Fruit fly (Drosophila melanogaster): Measurements from ENCODE around the gene eIF2D.

DNA sequence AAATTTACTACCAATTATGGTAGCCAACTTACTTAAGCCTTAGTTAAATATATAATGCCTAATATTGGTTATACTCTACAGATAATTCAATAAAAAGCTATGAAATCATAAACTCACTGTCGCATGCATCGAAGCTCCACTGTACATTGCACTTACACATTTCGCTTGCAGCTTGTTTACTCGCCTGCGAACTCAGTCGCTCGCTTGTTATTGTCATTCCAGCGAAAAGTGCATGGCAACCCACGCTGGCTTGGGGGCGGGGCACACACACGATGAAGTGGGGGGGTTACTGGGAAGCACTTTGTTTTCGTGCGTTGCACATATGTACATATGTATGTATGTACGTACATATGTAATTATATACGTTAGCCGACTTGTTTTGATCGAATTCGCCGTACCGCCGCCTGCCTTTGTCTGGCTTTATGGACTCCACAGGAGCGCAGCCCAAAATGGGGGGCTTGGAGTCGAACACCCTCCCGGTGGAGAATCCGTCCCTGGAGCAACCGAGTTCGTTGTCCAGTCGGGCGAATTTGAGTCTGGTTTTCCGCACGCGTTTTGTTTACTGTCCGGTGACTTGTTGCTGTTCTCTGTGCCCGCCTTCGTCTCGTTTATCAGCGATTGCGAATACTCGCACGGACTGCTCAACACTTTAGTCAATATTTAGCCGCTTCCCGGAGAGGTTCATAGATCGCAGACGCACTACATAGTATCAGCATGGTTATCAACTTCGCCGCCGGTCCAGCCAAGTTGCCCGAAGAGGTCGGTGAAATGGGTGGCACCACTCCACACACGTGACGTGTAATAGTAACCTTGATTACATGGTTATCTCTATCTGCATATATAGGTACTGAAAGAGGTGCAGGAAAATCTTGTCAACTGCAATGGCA, 48.5 kb upstream of the eIF2D start, which contains the start of gene CG11899:
- peak; percentile 26 for TF ChIP-seq CG4318 (GFP tag; optimal IDR thresholded peaks at IDR 0.05)
- peak; percentile 77 for TF ChIP-seq net (GFP tag; optimal IDR thresholded peaks at IDR 0.05)
- TF ChIP-seq Hr4 (GFP tag; optimal IDR thresholded peaks at IDR 0.05) = peak; percentile 65
